Worm (Caenorhabditis elegans): Measurements from ENCODE around the gene Y57A10A.5.

- TF ChIP-seq ztf-23 (GFP tag; IDR thresholded peaks at IDR 0.05) (no peak), cog-1 (tag; optimal IDR thresholded peaks at IDR 0.05) (no peak), klf-2 (GFP tag; conservative IDR thresholded peaks at IDR 0.05) (no peak), ref-1 (GFP tag; conservative IDR thresholded peaks at IDR 0.05) (no peak)
Observed at ce11 chrII:12202921-12203320, 48.6 kb downstream of the Y57A10A.5 start, which contains the start of gene aqp-12.
